Fruit fly (Drosophila melanogaster) whole organism, embryonic: ENCODE data around the gene nAChRalpha1.

Experiments used
- CG12219 ChIP-seq: fragments of 200-800 bp; sonication (Bioruptor generic); optimal IDR thresholded peaks from 3 replicates; lab custom pipeline; 2018; ENCODE audit warnings: missing biosample characterization, mild to moderate bottlenecking, missing genetic modification characterization
- CG12769 ChIP-seq: fragments of 200-800 bp; sonication (Bioruptor generic); optimal IDR thresholded peaks from 2 replicates; lab custom pipeline; 2019; ENCODE audit warnings: missing biosample characterization, mild to moderate bottlenecking, missing genetic modification characterization, moderate library complexity
- CG32772 ChIP-seq: fragments of 200-800 bp; sonication (Bioruptor generic); IDR thresholded peaks from 2 replicates; pipeline ENCODE4 v1.3.6; 2022; ENCODE audit warnings: missing biosample characterization, missing genetic modification characterization
- CG6854 ChIP-seq: fragments of 200-800 bp; sonication (Bioruptor generic); optimal IDR thresholded peaks from 3 replicates; lab custom pipeline; 2017; ENCODE audit warnings: missing biosample characterization, mild to moderate bottlenecking, missing genetic modification characterization
- Doc2 ChIP-seq: fragments of 200-800 bp; sonication (Bioruptor generic); IDR thresholded peaks from 2 replicates; pipeline ENCODE4 v1.3.6; 2022; ENCODE audit warnings: missing biosample characterization, missing genetic modification characterization
- Nf-YC ChIP-seq: fragments of 200-800 bp; optimal IDR thresholded peaks from 3 replicates; lab custom pipeline; 2019; ENCODE audit warnings: missing biosample characterization, mild to moderate bottlenecking, missing genetic modification characterization, moderate library complexity
- Opbp ChIP-seq: fragments of 200-800 bp; sonication (Bioruptor generic); IDR thresholded peaks from 3 replicates; pipeline ENCODE4 v1.3.6; 2022; ENCODE audit warnings: missing biosample characterization, missing genetic modification characterization; ENCODE audit not compliant: partially characterized antibody
- row ChIP-seq: fragments of 200-800 bp; sonication (Bioruptor generic); IDR thresholded peaks from 3 replicates; pipeline ENCODE4 v1.3.6; 2022; ENCODE audit warnings: missing biosample characterization, missing genetic modification characterization
- toy ChIP-seq: fragments of 200-800 bp; sonication (Bioruptor generic); IDR thresholded peaks from 2 replicates; pipeline ENCODE4 v1.3.6; 2022; ENCODE audit warnings: missing biosample characterization, missing genetic modification characterization
- zen2 ChIP-seq: fragments of 200-800 bp; sonication (Bioruptor generic); IDR thresholded peaks from 3 replicates; pipeline ENCODE4 v1.3.6; 2022; ENCODE audit warnings: missing biosample characterization, missing genetic modification characterization; ENCODE audit not compliant: partially characterized antibody
- zfh1 ChIP-seq: fragments of 200-800 bp; sonication (Bioruptor generic); IDR thresholded peaks from 3 replicates; pipeline ENCODE4 v1.3.6; 2022; ENCODE audit warnings: missing biosample characterization, missing genetic modification characterization

DNA sequence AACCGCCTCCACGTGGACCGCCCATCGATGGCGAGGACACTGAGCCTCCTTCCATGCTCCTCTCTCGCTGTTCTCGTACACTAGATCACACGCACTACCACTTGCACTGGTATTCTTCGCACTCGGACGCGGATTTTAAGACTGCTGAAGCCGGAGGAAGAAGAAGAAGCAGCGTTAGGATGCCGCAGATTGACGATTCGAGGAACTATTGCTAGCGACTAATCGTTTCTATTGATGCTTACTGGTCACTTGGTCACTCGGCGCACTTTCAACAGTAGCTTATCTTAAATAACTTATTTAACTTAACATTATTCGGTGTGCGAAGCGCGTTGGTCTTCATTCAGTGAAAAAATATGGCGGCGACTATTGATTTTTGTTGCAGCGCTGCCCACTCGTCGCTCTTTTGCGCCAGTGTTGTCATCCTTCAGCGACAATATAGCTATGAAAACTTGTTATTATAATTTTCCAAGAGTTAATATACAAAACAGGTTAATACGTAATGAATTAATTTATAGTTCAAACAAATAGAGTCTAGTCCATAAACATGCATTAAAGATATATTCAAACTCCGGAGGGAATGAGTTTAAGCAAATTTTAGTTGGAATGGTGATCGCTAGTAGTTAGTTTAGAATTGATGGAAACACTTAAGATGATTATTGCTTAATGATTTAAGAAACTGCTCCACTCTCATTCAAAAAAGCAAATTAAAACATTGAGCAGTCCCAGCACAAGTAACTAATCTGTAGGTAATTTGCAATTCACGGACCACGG lies 108.4 kb downstream of the nAChRalpha1 start, which contains the start of the genes CG5746 and CG6454:
- peak; percentile 35; the same call in 1 of the 3 replicates for TF ChIP-seq zfh1 (GFP tag; lab: Robert Waterston, UW)
- no peak for TF ChIP-seq Opbp (GFP tag; lab: Robert Waterston, UW)
- no peak for TF ChIP-seq CG12769 (tag; lab: Kevin White, UChicago)
- TF ChIP-seq Nf-YC, result no peak
- no peak for TF ChIP-seq toy (GFP tag; lab: Robert Waterston, UW)
- TF ChIP-seq row (GFP tag; lab: Robert Waterston, UW), result peak; percentile 76
- TF ChIP-seq Doc2 (GFP tag; lab: Robert Waterston, UW), result no peak
- no peak for TF ChIP-seq zen2 (GFP tag; lab: Robert Waterston, UW)
- no peak for TF ChIP-seq CG12219 (GFP tag; lab: Kevin White, UChicago)
- no peak; the same call in 1 of the 2 replicates for TF ChIP-seq CG32772 (GFP tag; lab: Robert Waterston, UW)
- TF ChIP-seq CG6854, result no peak
